Worm (Caenorhabditis elegans): ENCODE data around the gene rsp-4.

- TF ChIP-seq F57A8.1 (GFP tag; optimal IDR thresholded peaks at IDR 0.05): no peak
- TF ChIP-seq zim-3 (tag; optimal IDR thresholded peaks at IDR 0.05): no peak
- TF ChIP-seq madf-6 (GFP tag; IDR thresholded peaks at IDR 0.05): peak; percentile 96
- TF ChIP-seq pha-4 (tag; optimal IDR thresholded peaks at IDR 0.05): no peak
- peak; percentile 77 for TF ChIP-seq dpl-1 (GFP tag; optimal IDR thresholded peaks at IDR 0.05)
- peak; percentile 89 for TF ChIP-seq madf-8 (GFP tag; conservative IDR thresholded peaks at IDR 0.05)
Observed at ce11 chrII:5377467-5378238, 11.0 kb downstream of the rsp-4 start, which contains the start of gene prdx-2.

All from whole organism, young adult.